Worm (Caenorhabditis elegans) whole organism, young adult: ENCODE results near the gene lact-6.

ENCODE experiments used
- B0035.1 ChIP-seq: sonication (generic microtip); optimal IDR thresholded peaks from 2 replicates; lab custom pipeline; 2016; ENCODE audit warnings: missing genetic modification characterization, mild to moderate bottlenecking, missing compliant biosample characterization, missing genotype, missing genetic modification reagents
- B0261.1 ChIP-seq: sonication (generic microtip); optimal IDR thresholded peaks from 2 replicates; lab custom pipeline; 2016; ENCODE audit warnings: mild to moderate bottlenecking, missing genetic modification characterization, moderate library complexity, missing compliant biosample characterization
- F22D6.2 ChIP-seq: sonication (generic microtip); optimal IDR thresholded peaks from 2 replicates; lab custom pipeline; 2016; ENCODE audit warnings: mild to moderate bottlenecking, missing genetic modification characterization, missing compliant biosample characterization
- F23B12.7 ChIP-seq: sonication (generic microtip); optimal IDR thresholded peaks from 2 replicates; lab custom pipeline; 2017; ENCODE audit warnings: missing genetic modification characterization, mild to moderate bottlenecking, missing compliant biosample characterization, antibody characterized with exemption, moderate library complexity; ENCODE audit not compliant: insufficient read depth
- F49E8.2 ChIP-seq: sonication (generic microtip); optimal IDR thresholded peaks from 3 replicates; lab custom pipeline; 2017; ENCODE audit warnings: missing genetic modification characterization, mild to moderate bottlenecking, missing compliant biosample characterization, antibody characterized with exemption, moderate library complexity; ENCODE audit not compliant: insufficient read depth
- K12H6.12 ChIP-seq: fragments of 200-800 bp; sonication (Bioruptor generic); optimal IDR thresholded peaks from 2 replicates; lab custom pipeline; 2018; ENCODE audit warnings: mild to moderate bottlenecking, missing genetic modification characterization, missing compliant biosample characterization
- Y53G8AR.9 ChIP-seq: fragments of 200-800 bp; sonication (Bioruptor generic); conservative IDR thresholded peaks from 2 replicates; pipeline ENCODE4 v1.3.6; 2022; ENCODE audit warnings: missing genetic modification reagents, missing genetic modification characterization, missing compliant biosample characterization
- Y67H2A.10 ChIP-seq: fragments of 200-800 bp; sonication (Bioruptor generic); conservative IDR thresholded peaks from 2 replicates; pipeline ENCODE4 v1.3.6; 2022; ENCODE audit warnings: missing genetic modification reagents, missing genetic modification characterization, missing compliant biosample characterization
- ZK185.1 ChIP-seq: sonication (generic microtip); optimal IDR thresholded peaks from 2 replicates; lab custom pipeline; 2016; ENCODE audit warnings: mild to moderate bottlenecking, missing genetic modification characterization, missing compliant biosample characterization; ENCODE audit not compliant: poor library complexity, severe bottlenecking
- ama-1 ChIP-seq, 3 experiments: fragments of 150-350 bp in 1 of 3; sonication (generic microtip) in 2 of 3; optimal IDR thresholded peaks; 2 replicates each; lab custom pipeline; 2014 to 2018; ENCODE audit warnings: missing biosample characterization in 2 of 3, missing genetic modification characterization in 2 of 3, missing genetic modification reagents in 2 of 3
- aptf-3 ChIP-seq: fragments of 200-800 bp; sonication (Bioruptor generic); IDR thresholded peaks from 2 replicates; pipeline ENCODE4 v1.3.6; 2022; ENCODE audit warnings: missing genetic modification characterization, missing compliant biosample characterization
- attf-5 ChIP-seq: fragments of 200-800 bp; sonication (Bioruptor generic); optimal IDR thresholded peaks from 2 replicates; lab custom pipeline; 2018; ENCODE audit warnings: mild to moderate bottlenecking, missing genetic modification characterization, missing compliant biosample characterization
- ccch-3 ChIP-seq: fragments of 200-800 bp; sonication (Bioruptor generic); optimal IDR thresholded peaks from 2 replicates; lab custom pipeline; 2018; ENCODE audit warnings: mild to moderate bottlenecking, missing genetic modification characterization, missing compliant biosample characterization
- cebp-1 ChIP-seq, 2 experiments: fragments of 200-800 bp in 1 of 2; sonication (Bioruptor generic) in 1 of 2; sonication (generic microtip) in 1 of 2; IDR thresholded peaks in 1 of 2; optimal IDR thresholded peaks in 1 of 2; 2 replicates each; pipeline versions ENCODE4 v1.3.6 to Lab custom; 2017 to 2022; ENCODE audit warnings: missing compliant biosample characterization in 2 of 2, missing genetic modification characterization in 2 of 2, mild to moderate bottlenecking in 1 of 2, missing genetic modification reagents in 1 of 2, moderate library complexity in 1 of 2
- ceh-27 ChIP-seq: fragments of 200-800 bp; sonication (Bioruptor generic); optimal IDR thresholded peaks from 2 replicates; lab custom pipeline; 2018; ENCODE audit warnings: mild to moderate bottlenecking, missing genetic modification characterization, moderate library complexity, missing compliant biosample characterization
- egrh-3 ChIP-seq: fragments of 200-800 bp; sonication (Bioruptor generic); IDR thresholded peaks from 2 replicates; pipeline ENCODE4 v1.3.6; 2022; ENCODE audit warnings: missing genetic modification reagents, missing genetic modification characterization, missing compliant biosample characterization
- fkh-3 ChIP-seq: sonication (generic microtip); optimal IDR thresholded peaks from 2 replicates; lab custom pipeline; 2016; ENCODE audit warnings: mild to moderate bottlenecking, missing genetic modification characterization, missing compliant biosample characterization
- gei-17 ChIP-seq: fragments of 200-800 bp; sonication (Bioruptor generic); optimal IDR thresholded peaks from 2 replicates; lab custom pipeline; 2018; ENCODE audit warnings: mild to moderate bottlenecking, missing genetic modification characterization, missing compliant biosample characterization
- hlh-12 ChIP-seq: sonication (generic microtip); optimal IDR thresholded peaks from 2 replicates; lab custom pipeline; 2016; ENCODE audit warnings: missing genetic modification characterization, missing compliant biosample characterization
- hsf-1 ChIP-seq: fragments of 200-800 bp; sonication (Bioruptor generic); IDR thresholded peaks from 2 replicates; pipeline ENCODE4 v1.3.6; 2022; ENCODE audit warnings: missing genetic modification reagents, missing genetic modification characterization, missing compliant biosample characterization
- let-607 ChIP-seq, 2 experiments: fragments of 200-800 bp in 1 of 2; sonication (Bioruptor generic) in 1 of 2; sonication (generic microtip) in 1 of 2; optimal IDR thresholded peaks; 2 replicates each; lab custom pipeline; 2016 to 2018; ENCODE audit warnings: mild to moderate bottlenecking in 2 of 2, missing compliant biosample characterization in 2 of 2, missing genetic modification characterization in 2 of 2, moderate library complexity in 2 of 2, missing genotype in 1 of 2
- lin-35 ChIP-seq, 3 experiments: fragments of 150-350 bp in 2 of 3; sonication (generic microtip) in 1 of 3; optimal IDR thresholded peaks; 2 replicates each; lab custom pipeline; 2014 to 2018; ENCODE audit warnings: missing biosample characterization in 3 of 3, missing genetic modification characterization in 3 of 3, missing genetic modification reagents in 3 of 3
- lin-40 ChIP-seq: sonication (generic microtip); optimal IDR thresholded peaks from 2 replicates; lab custom pipeline; 2016; ENCODE audit warnings: missing genetic modification characterization, mild to moderate bottlenecking, missing compliant biosample characterization, missing genotype, missing genetic modification reagents
- lin-54 ChIP-seq: fragments of 200-800 bp; sonication (Bioruptor generic); optimal IDR thresholded peaks from 2 replicates; lab custom pipeline; 2018; ENCODE audit warnings: mild to moderate bottlenecking, missing genetic modification characterization, missing compliant biosample characterization
- lir-1 ChIP-seq: fragments of 200-800 bp; sonication (Bioruptor generic); conservative IDR thresholded peaks from 2 replicates; pipeline ENCODE4 v1.3.6; 2022; ENCODE audit warnings: missing genetic modification reagents, missing genetic modification characterization, missing compliant biosample characterization
- madf-6 ChIP-seq: fragments of 200-800 bp; sonication (Bioruptor generic); IDR thresholded peaks from 2 replicates; pipeline ENCODE4 v1.3.6; 2022; ENCODE audit warnings: missing genetic modification reagents, missing genetic modification characterization, missing compliant biosample characterization
- madf-8 ChIP-seq: fragments of 200-800 bp; sonication (Bioruptor generic); conservative IDR thresholded peaks from 2 replicates; pipeline ENCODE4 v1.3.6; 2022; ENCODE audit warnings: missing genetic modification reagents, missing genetic modification characterization, missing compliant biosample characterization
- mes-4 ChIP-seq: sonication (generic microtip); optimal IDR thresholded peaks from 2 replicates; lab custom pipeline; 2016; ENCODE audit warnings: missing genotype, missing genetic modification characterization, missing compliant biosample characterization
- nfyb-1 ChIP-seq: fragments of 200-800 bp; sonication (Bioruptor generic); IDR thresholded peaks from 2 replicates; pipeline ENCODE4 v1.3.6; 2022; ENCODE audit warnings: missing genetic modification reagents, missing genetic modification characterization, missing compliant biosample characterization
- nhr-80 ChIP-seq: sonication (generic microtip); optimal IDR thresholded peaks from 2 replicates; lab custom pipeline; 2016; ENCODE audit warnings: missing genetic modification characterization, missing compliant biosample characterization
- rcor-1 ChIP-seq: fragments of 200-800 bp; sonication (Bioruptor generic); IDR thresholded peaks from 2 replicates; pipeline ENCODE4 v1.3.6; 2022; ENCODE audit warnings: missing genetic modification reagents, missing genetic modification characterization, missing compliant biosample characterization
- rec-8 ChIP-seq, 2 experiments: sonication (generic microtip); optimal IDR thresholded peaks; 2 replicates each; lab custom pipeline; 2016; ENCODE audit warnings: mild to moderate bottlenecking in 2 of 2, missing genetic modification characterization in 2 of 2, missing genetic modification reagents in 2 of 2, missing genotype in 2 of 2, missing biosample characterization in 1 of 2, missing compliant biosample characterization in 1 of 2, moderate library complexity in 1 of 2
- sea-2 ChIP-seq: fragments of 200-800 bp; sonication (Bioruptor generic); IDR thresholded peaks from 2 replicates; pipeline ENCODE4 v1.3.6; 2022; ENCODE audit warnings: missing genetic modification characterization, missing compliant biosample characterization
- somi-1 ChIP-seq: fragments of 200-800 bp; sonication (Bioruptor generic); optimal IDR thresholded peaks from 2 replicates; lab custom pipeline; 2018; ENCODE audit warnings: mild to moderate bottlenecking, missing genetic modification characterization, missing compliant biosample characterization
- tbp1 ChIP-seq: fragments of 200-800 bp; sonication (Bioruptor generic); optimal IDR thresholded peaks from 2 replicates; lab custom pipeline; 2018; ENCODE audit warnings: mild to moderate bottlenecking, missing genetic modification characterization, missing compliant biosample characterization
- ztf-18 ChIP-seq: sonication (generic microtip); optimal IDR thresholded peaks from 2 replicates; lab custom pipeline; 2016; ENCODE audit warnings: missing genotype, mild to moderate bottlenecking, missing genetic modification characterization, missing compliant biosample characterization
- ztf-3 ChIP-seq: fragments of 200-800 bp; sonication (Bioruptor generic); optimal IDR thresholded peaks from 2 replicates; lab custom pipeline; 2018; ENCODE audit warnings: mild to moderate bottlenecking, missing genetic modification characterization, missing compliant biosample characterization

The lact-6 gene

DNA sequence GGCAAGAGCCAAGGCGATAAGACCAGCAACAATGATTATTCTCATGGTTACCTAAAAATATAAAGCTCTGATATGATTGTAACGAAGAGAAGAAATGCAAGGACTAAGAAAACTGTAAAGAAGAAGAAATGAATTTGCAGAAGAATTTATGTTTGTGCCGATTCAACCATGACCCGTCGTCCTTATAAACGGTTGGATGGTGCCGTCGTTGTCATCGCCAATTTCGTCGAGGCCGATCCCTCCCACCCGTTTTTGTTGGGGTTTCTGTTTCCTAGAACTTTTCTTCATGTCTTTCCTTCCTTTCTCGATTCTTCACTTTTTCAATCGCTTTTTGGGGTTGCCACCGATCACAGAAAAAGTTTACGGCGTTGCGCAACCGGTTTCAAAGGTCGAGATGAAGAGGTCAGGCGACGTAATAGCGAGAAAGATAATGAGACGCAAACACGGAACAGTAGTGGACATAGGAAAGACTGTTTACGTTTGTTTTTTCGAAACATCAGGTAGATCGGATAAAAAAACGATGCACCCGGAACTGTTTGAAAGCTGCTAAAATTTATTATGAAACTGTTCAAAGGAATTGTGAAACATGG is 40.8 kb upstream of the lact-6 start, which contains the start of gene epic-1:
TSS of gene epic-1 (minus strand) at position 51 of the 590 bp plus-strand sequence.
- no peak for TF ChIP-seq mes-4 (tag; lab: Kevin White, UChicago)
- TF ChIP-seq tbp1 (GFP tag; lab: Kevin White, UChicago): no peak
- TF ChIP-seq F49E8.2 (tag; lab: Kevin White, UChicago): no peak
- no peak for TF ChIP-seq Y67H2A.10 (GFP tag; lab: Robert Waterston, UW)
- no peak for TF ChIP-seq madf-8 (GFP tag; lab: Robert Waterston, UW)
- TF ChIP-seq lin-35 (GFP tag; optimal IDR thresholded peaks at IDR 0.05; lab: Kevin White, UChicago): no peak
- TF ChIP-seq fkh-3 (tag; lab: Kevin White, UChicago): no peak
- peak; percentile 4 for TF ChIP-seq somi-1 (GFP tag; lab: Kevin White, UChicago)
- TF ChIP-seq ceh-27 (GFP tag; lab: Kevin White, UChicago): peak; percentile 58
- no peak for TF ChIP-seq F22D6.2 (tag; lab: Kevin White, UChicago)

DNA sequence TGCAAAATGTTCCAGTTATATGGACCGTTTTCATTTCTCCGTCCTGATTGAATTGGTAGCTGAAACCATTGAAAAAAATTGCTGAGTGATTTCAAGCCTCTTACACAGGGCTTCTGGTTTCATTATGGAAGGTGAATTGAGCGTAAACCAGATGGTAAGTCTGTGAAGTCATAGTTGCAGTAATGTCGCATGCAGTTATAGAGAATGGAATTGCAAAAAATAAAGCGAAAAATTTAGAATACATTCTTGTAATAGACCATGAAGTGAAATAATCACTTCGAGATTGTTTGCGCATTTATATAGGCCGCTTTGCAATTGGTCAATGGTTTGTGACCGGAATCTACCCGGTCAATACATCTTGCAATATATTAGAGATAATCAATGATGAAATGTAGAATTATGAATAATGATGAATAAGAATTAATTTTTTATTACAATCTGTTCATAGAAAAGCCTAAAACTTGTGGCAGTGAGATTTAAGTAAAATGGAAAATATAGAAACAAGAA is 39.0 kb upstream of the lact-6 start, which contains the start of gene F11E6.4:
TSS of gene F11E6.4 (minus strand) at position 259 of the 507 bp plus-strand sequence.
- TF ChIP-seq nfyb-1 (GFP tag; lab: Robert Waterston, UW): peak; percentile 37; the same call in 1 of the 2 replicates
- TF ChIP-seq B0261.1: no peak
- TF ChIP-seq ama-1 (optimal IDR thresholded peaks at IDR 0.05; lab: Kevin White, UChicago): peak; percentile 35
- TF ChIP-seq ama-1 (GFP tag; optimal IDR thresholded peaks at IDR 0.05; lab: Kevin White, UChicago): no peak
- TF ChIP-seq gei-17: peak; percentile 7
- TF ChIP-seq ccch-3 (GFP tag; lab: Kevin White, UChicago): no peak
- TF ChIP-seq rcor-1 (GFP tag; lab: Robert Waterston, UW): no peak
- peak; percentile 11 for TF ChIP-seq B0035.1 (tag; lab: Kevin White, UChicago)
- TF ChIP-seq ZK185.1 (tag; lab: Kevin White, UChicago): peak; percentile 0
- TF ChIP-seq, all 124 proteins: peak for 5

ce11 chrIV:17467825-17468224 is 36.6 kb upstream of the lact-6 start:
- TF ChIP-seq attf-5 (no peak), ceh-27 (GFP tag; lab: Kevin White, UChicago) (no peak), ztf-3 (GFP tag; lab: Kevin White, UChicago) (no peak), Y53G8AR.9 (GFP tag; lab: Robert Waterston, UW) (0 out of 2 replicates have a peak, but pooled peaks have one; percentile 31), hlh-12 (no peak), K12H6.12 (tag; lab: Kevin White, UChicago) (no peak)
- TF ChIP-seq, all 124 proteins: peak for 1

DNA sequence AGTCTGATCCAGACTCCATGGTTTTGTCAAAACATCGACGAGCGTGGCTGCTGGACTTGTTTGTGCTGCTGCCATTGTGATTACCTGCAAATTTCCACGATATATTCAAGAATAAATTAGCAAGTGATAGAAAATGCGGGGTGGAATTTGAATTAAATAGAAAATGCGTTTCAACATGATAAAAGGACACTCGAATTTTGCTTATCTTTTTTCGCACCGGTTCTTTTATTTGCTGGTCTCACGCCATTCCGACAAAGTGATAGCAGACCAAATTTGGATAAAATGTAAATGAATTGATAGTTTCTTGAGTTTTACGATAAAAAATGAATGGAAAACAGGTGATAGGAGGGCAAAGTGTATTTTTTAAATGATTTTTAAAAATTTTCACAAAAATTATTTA is 36.1 kb upstream of the lact-6 start, which contains the start of gene elo-2:
TSS of gene elo-2 (minus strand) at position 84 of the 400 bp plus-strand sequence.
- TF ChIP-seq lir-1: no peak
- no peak for TF ChIP-seq aptf-3
- no peak for TF ChIP-seq lin-54 (GFP tag; lab: Kevin White, UChicago)
- TF ChIP-seq nhr-80 (tag; lab: Kevin White, UChicago): peak; percentile 51
- 0 out of 2 replicates have a peak, but pooled peaks have one; percentile 19 for TF ChIP-seq nfyb-1 (GFP tag; lab: Robert Waterston, UW)
- no peak for TF ChIP-seq let-607 (tag; optimal IDR thresholded peaks at IDR 0.05; lab: Kevin White, UChicago)
- TF ChIP-seq ztf-18 (tag; lab: Kevin White, UChicago): peak; percentile 22

DNA sequence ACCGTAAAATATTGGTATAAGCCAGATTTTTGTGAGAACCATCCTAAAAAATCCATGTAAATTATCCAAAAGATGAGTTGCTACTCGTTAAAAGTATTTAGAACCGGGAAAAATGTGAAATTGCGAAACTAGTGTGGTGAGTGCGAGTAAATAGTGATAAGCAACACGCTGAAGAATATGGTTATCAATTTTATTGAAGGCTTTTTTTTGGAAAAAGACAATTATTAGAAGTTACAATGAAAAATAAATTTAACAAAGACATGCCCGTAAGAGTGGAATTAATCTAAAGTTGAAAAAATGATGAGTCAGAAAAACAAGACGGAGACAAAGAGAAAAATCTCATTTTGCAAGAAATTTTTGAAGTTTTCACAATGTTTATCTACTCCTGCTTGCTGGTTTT is 34.7 kb upstream of the lact-6 start, which contains the start of gene F11E6.6:
TSS of gene F11E6.6 (minus strand) at position 101 of the 400 bp plus-strand sequence.
- TF ChIP-seq lin-35 (GFP tag; optimal IDR thresholded peaks at IDR 0.05; lab: Kevin White, UChicago) (no peak), F23B12.7 (no peak), lin-40 (tag; lab: Kevin White, UChicago) (no peak), rec-8 (tag; optimal IDR thresholded peaks at IDR 0.05; lab: Kevin White, UChicago) (no peak), nhr-80 (tag; lab: Kevin White, UChicago) (peak; percentile 23), egrh-3 (no peak), rcor-1 (GFP tag; lab: Robert Waterston, UW) (no peak), lin-54 (GFP tag; lab: Kevin White, UChicago) (no peak), B0261.1 (no peak), madf-6 (GFP tag; lab: Robert Waterston, UW) (no peak), sea-2 (no peak), hsf-1 (GFP tag; lab: Robert Waterston, UW) (no peak), ccch-3 (GFP tag; lab: Kevin White, UChicago) (no peak), cebp-1 (GFP tag; IDR thresholded peaks at IDR 0.05; lab: Robert Waterston, UW) (no peak), cebp-1 (tag; optimal IDR thresholded peaks at IDR 0.05; lab: Kevin White, UChicago) (peak; percentile 40)
